Fruit fly (Drosophila melanogaster) whole organism: Measurements from ENCODE around the gene CG7492.

Experiments used
- CG8478 ChIP-seq: fragments of >200 bp; optimal IDR thresholded peaks from 2 replicates; lab custom pipeline; 2018; ENCODE audit warnings: inconsistent platforms
- Dll ChIP-seq: fragments of >200 bp; optimal IDR thresholded peaks from 2 replicates; lab custom pipeline; 2017
- EcR ChIP-seq, 2 experiments: fragments of >200 bp; optimal IDR thresholded peaks; 2 replicates each; lab custom pipeline; 2017; ENCODE audit warnings: missing biosample characterization in 2 of 2, missing genetic modification characterization in 2 of 2, missing genetic modification reagents in 2 of 2
- pan ChIP-seq: fragments of >200 bp; optimal IDR thresholded peaks from 2 replicates; lab custom pipeline; 2017
- psq ChIP-seq: fragments of >200 bp; optimal IDR thresholded peaks from 2 replicates; lab custom pipeline; 2017
- usp ChIP-seq: fragments of >200 bp; optimal IDR thresholded peaks from 2 replicates; lab custom pipeline; 2017; ENCODE audit warnings: missing biosample characterization, missing genetic modification characterization, mixed read lengths

- no peak for TF ChIP-seq psq (lab: Kevin White, UChicago)
- no peak for TF ChIP-seq CG8478 (lab: Kevin White, UChicago)
- TF ChIP-seq usp (GFP tag; lab: Kevin White, UChicago) = no peak
- no peak for TF ChIP-seq EcR (GFP tag; optimal IDR thresholded peaks at IDR 0.05; lab: Kevin White, UChicago)
- TF ChIP-seq Dll (lab: Kevin White, UChicago) = no peak
- no peak for TF ChIP-seq pan (lab: Kevin White, UChicago)
Observed at dm6 chr3L:7614226-7614625, 40.3 kb downstream of the CG7492 start.
